Fruit fly (Drosophila melanogaster): Measurements from ENCODE around the gene CG32832.

DNA sequence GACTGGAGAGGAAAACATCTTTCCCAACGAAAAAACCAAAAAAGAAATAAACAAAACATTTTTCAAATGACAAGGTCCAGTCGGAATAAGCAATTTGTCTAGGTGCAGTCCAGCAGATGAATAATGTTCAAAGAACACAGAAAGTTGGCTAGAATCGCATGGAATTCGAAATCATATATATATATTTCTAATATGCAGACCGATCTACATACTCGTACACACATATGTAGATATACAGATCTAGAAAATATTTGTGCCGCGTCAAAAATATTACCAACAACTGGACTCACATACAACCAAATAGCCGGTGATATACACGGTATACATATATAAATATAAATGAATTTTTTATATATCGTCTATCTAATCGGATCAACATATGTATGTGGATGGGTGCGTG, 39.4 kb downstream of the CG32832 start:
- TF ChIP-seq CrebA (GFP tag; optimal IDR thresholded peaks at IDR 0.05; ENCODE audit: borderline replicate concordance), result no peak
- TF ChIP-seq br (GFP tag; optimal IDR thresholded peaks at IDR 0.05), result no peak
- no peak for TF ChIP-seq Rel (GFP tag; optimal IDR thresholded peaks at IDR 0.05)
- TF ChIP-seq Rel (tag; optimal IDR thresholded peaks at IDR 0.05), result no peak
